Worm (Caenorhabditis elegans): ENCODE results near the gene B0284.3.

DNA sequence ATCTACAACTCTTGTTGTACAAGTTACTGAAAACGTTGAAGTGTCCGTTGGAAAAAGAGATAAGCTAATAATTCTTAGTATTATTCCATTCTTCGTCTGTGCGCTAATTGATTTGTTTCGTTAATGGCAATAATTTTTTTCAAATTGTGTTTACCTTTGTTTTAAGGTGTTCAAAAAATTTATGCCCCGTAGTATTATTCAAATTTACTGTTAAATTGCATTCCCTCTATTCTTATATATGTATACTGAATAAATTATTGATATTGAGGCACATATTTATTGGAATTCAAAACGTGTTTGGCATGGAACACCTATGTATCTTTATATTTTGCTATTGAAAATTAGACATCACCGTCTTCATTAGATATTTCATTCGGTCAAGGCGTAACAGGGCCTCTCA lies 4.8 kb downstream of the B0284.3 start, which contains the start of gene pals-26:
- TF ChIP-seq him-1 (tag; optimal IDR thresholded peaks at IDR 0.05) (no peak), W03F9.2 (tag; optimal IDR thresholded peaks at IDR 0.05) (no peak), dao-5 (tag; optimal IDR thresholded peaks at IDR 0.05) (no peak)
